Worm (Caenorhabditis elegans) whole organism, young adult: ENCODE data around the gene ergi-3.

Experiments
- B0019.2 ChIP-seq: fragments of 200-800 bp; sonication (Bioruptor generic); conservative IDR thresholded peaks from 2 replicates; pipeline ENCODE4 v1.3.6; 2022; ENCODE audit warnings: missing genetic modification reagents, missing genetic modification characterization, missing compliant biosample characterization
- D2030.7 ChIP-seq: fragments of 200-800 bp; sonication (Bioruptor generic); IDR thresholded peaks from 2 replicates; pipeline ENCODE4 v1.3.6; 2022; ENCODE audit warnings: missing genetic modification reagents, missing genetic modification characterization, missing compliant biosample characterization
- F23B12.7 ChIP-seq: sonication (generic microtip); optimal IDR thresholded peaks from 2 replicates; lab custom pipeline; 2017; ENCODE audit warnings: missing genetic modification characterization, mild to moderate bottlenecking, missing compliant biosample characterization, antibody characterized with exemption, moderate library complexity; ENCODE audit not compliant: insufficient read depth
- F37B4.10 ChIP-seq: fragments of 200-800 bp; sonication (Bioruptor generic); IDR thresholded peaks from 2 replicates; pipeline ENCODE4 v1.3.6; 2022; ENCODE audit warnings: missing genetic modification characterization, missing compliant biosample characterization
- F49E8.2 ChIP-seq: sonication (generic microtip); optimal IDR thresholded peaks from 3 replicates; lab custom pipeline; 2017; ENCODE audit warnings: missing genetic modification characterization, mild to moderate bottlenecking, missing compliant biosample characterization, antibody characterized with exemption, moderate library complexity; ENCODE audit not compliant: insufficient read depth
- F57A8.1 ChIP-seq: fragments of 200-800 bp; sonication (Bioruptor generic); optimal IDR thresholded peaks from 2 replicates; lab custom pipeline; 2018; ENCODE audit warnings: mild to moderate bottlenecking, missing genetic modification characterization, moderate library complexity, missing compliant biosample characterization
- F57C9.4 ChIP-seq: sonication (generic microtip); optimal IDR thresholded peaks from 2 replicates; lab custom pipeline; 2017; ENCODE audit warnings: mild to moderate bottlenecking, missing genetic modification characterization, missing compliant biosample characterization
- K12H6.12 ChIP-seq: fragments of 200-800 bp; sonication (Bioruptor generic); optimal IDR thresholded peaks from 2 replicates; lab custom pipeline; 2018; ENCODE audit warnings: mild to moderate bottlenecking, missing genetic modification characterization, missing compliant biosample characterization
- T26A5.8 ChIP-seq: sonication (generic microtip); optimal IDR thresholded peaks from 2 replicates; lab custom pipeline; 2016; ENCODE audit warnings: missing genetic modification characterization, missing compliant biosample characterization
- Y67H2A.10 ChIP-seq: fragments of 200-800 bp; sonication (Bioruptor generic); conservative IDR thresholded peaks from 2 replicates; pipeline ENCODE4 v1.3.6; 2022; ENCODE audit warnings: missing genetic modification reagents, missing genetic modification characterization, missing compliant biosample characterization
- Y79H2A.3 ChIP-seq: fragments of 200-800 bp; sonication (Bioruptor generic); conservative IDR thresholded peaks from 2 replicates; pipeline ENCODE4 v1.3.6; 2022; ENCODE audit warnings: missing genetic modification reagents, missing genetic modification characterization, missing compliant biosample characterization
- attf-5 ChIP-seq: fragments of 200-800 bp; sonication (Bioruptor generic); optimal IDR thresholded peaks from 2 replicates; lab custom pipeline; 2018; ENCODE audit warnings: mild to moderate bottlenecking, missing genetic modification characterization, missing compliant biosample characterization
- attf-6 ChIP-seq: fragments of 200-800 bp; sonication (Bioruptor generic); IDR thresholded peaks from 2 replicates; pipeline ENCODE4 v1.3.6; 2022; ENCODE audit warnings: missing genetic modification reagents, missing genetic modification characterization, missing compliant biosample characterization
- ceh-100 ChIP-seq: fragments of 200-800 bp; sonication (Bioruptor generic); IDR thresholded peaks from 2 replicates; pipeline ENCODE4 v1.3.6; 2022; ENCODE audit warnings: missing genetic modification reagents, missing genetic modification characterization, missing compliant biosample characterization
- ceh-91 ChIP-seq: fragments of 200-800 bp; sonication (Bioruptor generic); IDR thresholded peaks from 2 replicates; pipeline ENCODE4 v1.3.6; 2022; ENCODE audit warnings: missing genetic modification reagents, missing genetic modification characterization, missing compliant biosample characterization
- die-1 ChIP-seq: sonication (generic microtip); optimal IDR thresholded peaks from 2 replicates; lab custom pipeline; 2016; ENCODE audit warnings: missing genotype, mild to moderate bottlenecking, missing genetic modification characterization, missing compliant biosample characterization
- hrde-1 ChIP-seq: sonication (generic microtip); optimal IDR thresholded peaks from 2 replicates; lab custom pipeline; 2016; ENCODE audit warnings: missing genetic modification characterization, mild to moderate bottlenecking, missing compliant biosample characterization, moderate library complexity, missing genotype, missing genetic modification reagents, borderline replicate concordance
- lin-35 ChIP-seq, 3 experiments: fragments of 150-350 bp in 2 of 3; sonication (generic microtip) in 1 of 3; optimal IDR thresholded peaks; 2 replicates each; lab custom pipeline; 2014 to 2018; ENCODE audit warnings: missing biosample characterization in 3 of 3, missing genetic modification characterization in 3 of 3, missing genetic modification reagents in 3 of 3
- lir-1 ChIP-seq: fragments of 200-800 bp; sonication (Bioruptor generic); conservative IDR thresholded peaks from 2 replicates; pipeline ENCODE4 v1.3.6; 2022; ENCODE audit warnings: missing genetic modification reagents, missing genetic modification characterization, missing compliant biosample characterization
- lsy-27 ChIP-seq: sonication (generic microtip); optimal IDR thresholded peaks from 2 replicates; lab custom pipeline; 2017; ENCODE audit warnings: missing genetic modification characterization, mild to moderate bottlenecking, missing compliant biosample characterization, antibody characterized with exemption, missing genotype, borderline replicate concordance; ENCODE audit not compliant: insufficient read depth
- madf-10 ChIP-seq: sonication (generic microtip); optimal IDR thresholded peaks from 2 replicates; lab custom pipeline; 2016; ENCODE audit warnings: mild to moderate bottlenecking, missing genetic modification characterization, missing compliant biosample characterization
- madf-8 ChIP-seq: fragments of 200-800 bp; sonication (Bioruptor generic); conservative IDR thresholded peaks from 2 replicates; pipeline ENCODE4 v1.3.6; 2022; ENCODE audit warnings: missing genetic modification reagents, missing genetic modification characterization, missing compliant biosample characterization
- mes-4 ChIP-seq: sonication (generic microtip); optimal IDR thresholded peaks from 2 replicates; lab custom pipeline; 2016; ENCODE audit warnings: missing genotype, missing genetic modification characterization, missing compliant biosample characterization
- pbrm-1 ChIP-seq: fragments of 200-800 bp; sonication (Bioruptor generic); IDR thresholded peaks from 2 replicates; pipeline ENCODE4 v1.3.6; 2022; ENCODE audit warnings: missing genetic modification reagents, missing genetic modification characterization, missing compliant biosample characterization
- rcor-1 ChIP-seq: fragments of 200-800 bp; sonication (Bioruptor generic); IDR thresholded peaks from 2 replicates; pipeline ENCODE4 v1.3.6; 2022; ENCODE audit warnings: missing genetic modification reagents, missing genetic modification characterization, missing compliant biosample characterization
- repo-1 ChIP-seq: sonication (generic microtip); optimal IDR thresholded peaks from 2 replicates; lab custom pipeline; 2017; ENCODE audit warnings: mild to moderate bottlenecking, missing genetic modification characterization, missing compliant biosample characterization
- rpc-1 ChIP-seq, 2 experiments: fragments of 150-350 bp in 1 of 2; sonication (generic microtip) in 1 of 2; optimal IDR thresholded peaks; 2 replicates each; lab custom pipeline; 2014 to 2018; ENCODE audit warnings: missing biosample characterization in 1 of 2, missing genetic modification characterization in 1 of 2, missing genetic modification reagents in 1 of 2, missing genotype in 1 of 2
- snpc-4 ChIP-seq, 5 experiments: fragments of 150-350 bp in 1 of 5; sonication (generic microtip) in 4 of 5; optimal IDR thresholded peaks; 2 replicates each; lab custom pipeline; 2014 to 2018; ENCODE audit warnings: missing genetic modification characterization in 5 of 5, missing biosample characterization in 3 of 5, antibody characterized with exemption in 2 of 5, mild to moderate bottlenecking in 2 of 5, missing compliant biosample characterization in 2 of 5, missing genotype in 2 of 5, moderate library complexity in 2 of 5, missing genetic modification reagents in 1 of 5
- somi-1 ChIP-seq: fragments of 200-800 bp; sonication (Bioruptor generic); optimal IDR thresholded peaks from 2 replicates; lab custom pipeline; 2018; ENCODE audit warnings: mild to moderate bottlenecking, missing genetic modification characterization, missing compliant biosample characterization
- zfh-2 ChIP-seq: fragments of 200-800 bp; sonication (Bioruptor generic); conservative IDR thresholded peaks from 2 replicates; pipeline ENCODE4 v1.3.6; 2022; ENCODE audit warnings: missing genetic modification reagents, missing genetic modification characterization, missing compliant biosample characterization
- ztf-18 ChIP-seq: sonication (generic microtip); optimal IDR thresholded peaks from 2 replicates; lab custom pipeline; 2016; ENCODE audit warnings: missing genotype, mild to moderate bottlenecking, missing genetic modification characterization, missing compliant biosample characterization
- ztf-26 ChIP-seq: sonication (generic microtip); optimal IDR thresholded peaks from 2 replicates; lab custom pipeline; 2017; ENCODE audit warnings: missing genetic modification characterization, missing compliant biosample characterization
- ztf-3 ChIP-seq: fragments of 200-800 bp; sonication (Bioruptor generic); optimal IDR thresholded peaks from 2 replicates; lab custom pipeline; 2018; ENCODE audit warnings: mild to moderate bottlenecking, missing genetic modification characterization, missing compliant biosample characterization

The ergi-3 gene

ce11 chrX:15594019-15594418 is 22.5 kb downstream of the ergi-3 start:
- TF ChIP-seq zfh-2 (GFP tag; lab: Robert Waterston, UW) (peak; percentile 83), D2030.7 (GFP tag; lab: Robert Waterston, UW) (0 out of 2 replicates have a peak, but pooled peaks have one; percentile 20), snpc-4 (GFP tag; optimal IDR thresholded peaks at IDR 0.05; lab: Kevin White, UChicago) (no peak), snpc-4 (tag; optimal IDR thresholded peaks at IDR 0.05; lab: Kevin White, UChicago) (peak in 2 of 4 experiments; percentile 7 to 36), B0019.2 (no peak)
- TF ChIP-seq, all 124 proteins: peak for 3

DNA sequence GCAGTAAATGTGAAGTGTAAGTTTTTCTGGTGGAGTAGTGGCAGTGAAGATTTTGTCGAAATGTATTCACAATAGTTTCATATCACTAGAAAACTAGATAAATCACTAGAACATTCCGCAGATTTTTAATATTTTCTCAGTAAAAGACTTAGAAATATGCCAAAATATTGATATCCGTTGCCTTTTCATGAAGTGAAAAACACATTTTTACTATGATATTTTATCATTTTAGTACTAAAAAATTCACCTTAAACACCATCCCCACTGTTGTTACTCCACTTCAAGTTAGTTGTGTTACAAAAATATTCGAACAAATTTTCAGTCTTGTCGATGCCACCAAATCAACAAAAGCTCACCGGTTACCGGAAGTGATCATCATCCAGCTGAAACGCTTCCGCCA is 23.2 kb downstream of the ergi-3 start:
- no peak for TF ChIP-seq lir-1 (GFP tag; lab: Robert Waterston, UW)
- TF ChIP-seq mes-4 (tag; lab: Kevin White, UChicago): no peak
- no peak for TF ChIP-seq T26A5.8 (tag; lab: Kevin White, UChicago)
- no peak for TF ChIP-seq somi-1 (GFP tag; lab: Kevin White, UChicago)
- no peak for TF ChIP-seq F37B4.10 (GFP tag; lab: Robert Waterston, UW)
- no peak for TF ChIP-seq ztf-18 (tag; lab: Kevin White, UChicago)
- TF ChIP-seq lin-35 (GFP tag; optimal IDR thresholded peaks at IDR 0.05; lab: Kevin White, UChicago): no peak
- no peak for TF ChIP-seq madf-8 (GFP tag; lab: Robert Waterston, UW)
- TF ChIP-seq F23B12.7: no peak
- TF ChIP-seq F49E8.2 (tag; lab: Kevin White, UChicago): no peak
- no peak for TF ChIP-seq rcor-1

DNA sequence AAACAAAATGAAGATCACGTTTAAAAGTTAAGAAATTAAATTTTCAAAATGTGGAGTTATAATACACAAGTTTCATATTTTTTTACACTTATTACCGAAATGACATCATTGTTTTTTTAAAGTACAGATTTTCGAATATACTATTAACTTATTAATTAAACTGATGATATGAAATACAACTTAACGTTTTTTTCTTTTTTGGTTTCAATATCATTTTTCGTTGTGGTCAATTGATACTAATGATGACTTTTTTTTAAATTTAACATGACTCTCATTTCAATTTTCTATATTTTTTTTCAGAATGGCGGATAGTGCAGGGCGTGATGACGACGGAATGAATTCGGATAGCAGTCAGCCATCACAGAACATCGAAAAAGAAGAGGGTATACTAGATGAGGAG is 25.5 kb downstream of the ergi-3 start, which contains the start of gene usp-33:
Gene usp-33 (plus strand): TSS at position 301 of the 400 bp plus-strand sequence.
- TF ChIP-seq attf-5 (GFP tag; lab: Kevin White, UChicago) (no peak), ceh-100 (no peak), lsy-27 (tag; lab: Kevin White, UChicago) (no peak), Y67H2A.10 (no peak), Y79H2A.3 (GFP tag; lab: Robert Waterston, UW) (no peak), ztf-26 (tag; lab: Kevin White, UChicago) (no peak), pbrm-1 (GFP tag; lab: Robert Waterston, UW) (no peak), B0019.2 (no peak), attf-6 (GFP tag; lab: Robert Waterston, UW) (no peak), ztf-3 (GFP tag; lab: Kevin White, UChicago) (no peak), die-1 (tag; lab: Kevin White, UChicago) (no peak), hrde-1 (tag; lab: Kevin White, UChicago) (no peak), ceh-91 (GFP tag; lab: Robert Waterston, UW) (no peak), F57A8.1 (no peak), madf-10 (tag; lab: Kevin White, UChicago) (no peak), rpc-1 (optimal IDR thresholded peaks at IDR 0.05; lab: Kevin White, UChicago) (no peak), rpc-1 (tag; optimal IDR thresholded peaks at IDR 0.05; lab: Kevin White, UChicago) (no peak), F57C9.4 (tag; lab: Kevin White, UChicago) (no peak), repo-1 (tag; lab: Kevin White, UChicago) (no peak), K12H6.12 (tag; lab: Kevin White, UChicago) (no peak)
